Worm (Caenorhabditis elegans): ENCODE measurements around the gene hpo-9.

Gene hpo-9

ce11 chrV:7224353-7224752, 12.6 kb downstream of the hpo-9 start:
- TF ChIP-seq med-1 (GFP tag; optimal IDR thresholded peaks at IDR 0.05; ENCODE audit: insufficient read depth) (no peak), cog-1 (tag; optimal IDR thresholded peaks at IDR 0.05) (no peak), T22C8.4 (GFP tag; IDR thresholded peaks at IDR 0.05) (no peak), ref-1 (GFP tag; conservative IDR thresholded peaks at IDR 0.05) (no peak), klf-2 (GFP tag; conservative IDR thresholded peaks at IDR 0.05) (no peak), flt-1 (GFP tag; IDR thresholded peaks at IDR 0.05) (no peak), ztf-23 (GFP tag; IDR thresholded peaks at IDR 0.05) (no peak), tab-1 (GFP tag; IDR thresholded peaks at IDR 0.05) (no peak), ztf-29 (GFP tag; IDR thresholded peaks at IDR 0.05) (no peak)

ce11 chrV:7223941-7224340, 13.0 kb downstream of the hpo-9 start, which contains the start of gene C13F10.1:
TSS of gene C13F10.1 (plus strand) at chrV:7224078.
- TF ChIP-seq cog-1 (tag; optimal IDR thresholded peaks at IDR 0.05) (no peak), T22C8.4 (GFP tag; IDR thresholded peaks at IDR 0.05) (no peak), ztf-23 (GFP tag; IDR thresholded peaks at IDR 0.05) (no peak), med-1 (GFP tag; optimal IDR thresholded peaks at IDR 0.05; ENCODE audit: insufficient read depth) (no peak), flt-1 (GFP tag; IDR thresholded peaks at IDR 0.05) (no peak), ref-1 (GFP tag; conservative IDR thresholded peaks at IDR 0.05) (no peak), ztf-29 (GFP tag; IDR thresholded peaks at IDR 0.05) (no peak), klf-2 (GFP tag; conservative IDR thresholded peaks at IDR 0.05) (no peak), tab-1 (GFP tag; IDR thresholded peaks at IDR 0.05) (no peak)

ce11 chrV:7223152-7223551, 13.8 kb downstream of the hpo-9 start, which contains the start of gene C13F10.7:
TSS of gene C13F10.7 (minus strand) at chrV:7223252.
- TF ChIP-seq flt-1 (GFP tag; IDR thresholded peaks at IDR 0.05) (no peak), tab-1 (GFP tag; IDR thresholded peaks at IDR 0.05) (no peak), med-1 (GFP tag; optimal IDR thresholded peaks at IDR 0.05; ENCODE audit: insufficient read depth) (no peak), cog-1 (tag; optimal IDR thresholded peaks at IDR 0.05) (no peak), klf-2 (GFP tag; conservative IDR thresholded peaks at IDR 0.05) (no peak), ztf-29 (GFP tag; IDR thresholded peaks at IDR 0.05) (no peak), T22C8.4 (GFP tag; IDR thresholded peaks at IDR 0.05) (no peak), ztf-23 (GFP tag; IDR thresholded peaks at IDR 0.05) (no peak), ref-1 (GFP tag; conservative IDR thresholded peaks at IDR 0.05) (no peak)

ce11 chrV:7220973-7221519, 15.9 kb downstream of the hpo-9 start, which contains the start of the genes C13F10.8, C13F10.6 and kxd-1:
TSS of gene C13F10.8 (minus strand) at chrV:7221023.
TSS of gene C13F10.6 (minus strand) at chrV:7221039.
TSS of gene kxd-1 (plus strand) at chrV:7221469.
- TF ChIP-seq ref-1 (GFP tag; conservative IDR thresholded peaks at IDR 0.05) (no peak), ztf-23 (GFP tag; IDR thresholded peaks at IDR 0.05) (no peak), klf-2 (GFP tag; conservative IDR thresholded peaks at IDR 0.05) (no peak), ztf-29 (GFP tag; IDR thresholded peaks at IDR 0.05) (no peak), med-1 (GFP tag; optimal IDR thresholded peaks at IDR 0.05; ENCODE audit: insufficient read depth) (no peak), cog-1 (tag; optimal IDR thresholded peaks at IDR 0.05) (no peak), T22C8.4 (GFP tag; IDR thresholded peaks at IDR 0.05) (no peak), tab-1 (GFP tag; IDR thresholded peaks at IDR 0.05) (no peak), flt-1 (GFP tag; IDR thresholded peaks at IDR 0.05) (no peak)

ce11 chrV:7218988-7219387, 17.9 kb downstream of the hpo-9 start, which contains the start of gene C13F10.5:
TSS of gene C13F10.5 (minus strand) at chrV:7219088.
- no peak for TF ChIP-seq tab-1 (GFP tag; IDR thresholded peaks at IDR 0.05)
- no peak for TF ChIP-seq med-1 (GFP tag; optimal IDR thresholded peaks at IDR 0.05; ENCODE audit: insufficient read depth)
- no peak for TF ChIP-seq ztf-23 (GFP tag; IDR thresholded peaks at IDR 0.05)
- TF ChIP-seq flt-1 (GFP tag; IDR thresholded peaks at IDR 0.05): no peak
- TF ChIP-seq cog-1 (tag; optimal IDR thresholded peaks at IDR 0.05): no peak
- TF ChIP-seq ref-1 (GFP tag; conservative IDR thresholded peaks at IDR 0.05): no peak
- TF ChIP-seq ztf-29 (GFP tag; IDR thresholded peaks at IDR 0.05): no peak
- no peak for TF ChIP-seq T22C8.4 (GFP tag; IDR thresholded peaks at IDR 0.05)
- no peak for TF ChIP-seq klf-2 (GFP tag; conservative IDR thresholded peaks at IDR 0.05)

- TF ChIP-seq flt-1 (GFP tag; IDR thresholded peaks at IDR 0.05): no peak
- TF ChIP-seq T22C8.4 (GFP tag; IDR thresholded peaks at IDR 0.05): no peak
- no peak for TF ChIP-seq ref-1 (GFP tag; conservative IDR thresholded peaks at IDR 0.05)
- no peak for TF ChIP-seq cog-1 (tag; optimal IDR thresholded peaks at IDR 0.05)
- TF ChIP-seq ztf-23 (GFP tag; IDR thresholded peaks at IDR 0.05): no peak
- no peak for TF ChIP-seq tab-1 (GFP tag; IDR thresholded peaks at IDR 0.05)
- no peak for TF ChIP-seq ztf-29 (GFP tag; IDR thresholded peaks at IDR 0.05)
- TF ChIP-seq med-1 (GFP tag; optimal IDR thresholded peaks at IDR 0.05; ENCODE audit: insufficient read depth): no peak
- no peak for TF ChIP-seq klf-2 (GFP tag; conservative IDR thresholded peaks at IDR 0.05)
These were observed 20.9 kb downstream of the hpo-9 start for ce11 chrV:7216016-7216415.

- no peak for TF ChIP-seq T22C8.4 (GFP tag; IDR thresholded peaks at IDR 0.05)
- no peak for TF ChIP-seq ref-1 (GFP tag; conservative IDR thresholded peaks at IDR 0.05)
- TF ChIP-seq tab-1 (GFP tag; IDR thresholded peaks at IDR 0.05): no peak
- no peak for TF ChIP-seq med-1 (GFP tag; optimal IDR thresholded peaks at IDR 0.05; ENCODE audit: insufficient read depth)
- TF ChIP-seq ztf-29 (GFP tag; IDR thresholded peaks at IDR 0.05): no peak
These were observed 22.1 kb downstream of the hpo-9 start, which contains the start of gene soap-1 for ce11 chrV:7214802-7215201. TSS of gene soap-1 (minus strand) at chrV:7214902.

- TF ChIP-seq T22C8.4 (GFP tag; IDR thresholded peaks at IDR 0.05) (no peak), ztf-23 (GFP tag; IDR thresholded peaks at IDR 0.05) (no peak), tab-1 (GFP tag; IDR thresholded peaks at IDR 0.05) (no peak), ztf-29 (GFP tag; IDR thresholded peaks at IDR 0.05) (no peak), flt-1 (GFP tag; IDR thresholded peaks at IDR 0.05) (no peak)
These were observed 27.9 kb downstream of the hpo-9 start for ce11 chrV:7209001-7209400.

ce11 chrV:7201353-7201752, 35.6 kb downstream of the hpo-9 start:
- no peak for TF ChIP-seq ref-1 (GFP tag; conservative IDR thresholded peaks at IDR 0.05)

ce11 chrV:7199932-7200331, 37.0 kb downstream of the hpo-9 start, which contains the start of gene F09G2.1:
TSS of gene F09G2.1 (plus strand) at chrV:7200232.
- TF ChIP-seq ztf-29 (GFP tag; IDR thresholded peaks at IDR 0.05) (no peak), ref-1 (GFP tag; conservative IDR thresholded peaks at IDR 0.05) (no peak), T22C8.4 (GFP tag; IDR thresholded peaks at IDR 0.05) (no peak), flt-1 (GFP tag; IDR thresholded peaks at IDR 0.05) (no peak), cog-1 (tag; optimal IDR thresholded peaks at IDR 0.05) (no peak), med-1 (GFP tag; optimal IDR thresholded peaks at IDR 0.05; ENCODE audit: insufficient read depth) (no peak), klf-2 (GFP tag; conservative IDR thresholded peaks at IDR 0.05) (no peak), ztf-23 (GFP tag; IDR thresholded peaks at IDR 0.05) (no peak)

All from whole organism, midembryonic.